Fruit fly (Drosophila melanogaster): ENCODE results near the gene Taf10b.
A peak's percentile ranks its signal among the peaks of the same experiment; 100 is the strongest.

Gene Taf10b

dm6 chr2L:2721317-2721716, 46.3 kb downstream of the Taf10b start (continued):
- 0 out of 2 replicates have a peak, but pooled peaks have one; percentile 18 for TF ChIP-seq CG6689 (GFP tag; IDR thresholded peaks at IDR 0.05)
- peak; percentile 0 for TF ChIP-seq CG12391 (tag; optimal IDR thresholded peaks at IDR 0.05)
- no peak for TF ChIP-seq CG2875 (GFP tag; optimal IDR thresholded peaks at IDR 0.05)
- TF ChIP-seq Tbp (GFP tag; optimal IDR thresholded peaks at IDR 0.05), result no peak
- no peak for TF ChIP-seq Fer2 (tag; optimal IDR thresholded peaks at IDR 0.05)
- TF ChIP-seq pan (optimal IDR thresholded peaks at IDR 0.05), result no peak
- no peak for TF ChIP-seq pan (GFP tag; optimal IDR thresholded peaks at IDR 0.05 in 1 of 2, IDR thresholded peaks at IDR 0.05 in 1 of 2)
- TF ChIP-seq lab (GFP tag; optimal IDR thresholded peaks at IDR 0.05), result peak; percentile 59
- peak; percentile 38 for TF ChIP-seq CG2678 (tag; optimal IDR thresholded peaks at IDR 0.05)
- peak; percentile 51; the same call in 1 of the 2 replicates for TF ChIP-seq sisA (GFP tag; IDR thresholded peaks at IDR 0.05)
- no peak for TF ChIP-seq H15 (GFP tag; IDR thresholded peaks at IDR 0.05)
- 0 out of 3 replicates have a peak, but pooled peaks have one; percentile 12 for TF ChIP-seq C15 (GFP tag; IDR thresholded peaks at IDR 0.05)
- TF ChIP-seq gfzf (GFP tag; optimal IDR thresholded peaks at IDR 0.05), result no peak
- TF ChIP-seq toy (GFP tag; IDR thresholded peaks at IDR 0.05), result no peak
- no peak for TF ChIP-seq Oli (tag; optimal IDR thresholded peaks at IDR 0.05)
- TF ChIP-seq CG11247 (GFP tag; IDR thresholded peaks at IDR 0.05), result peak; percentile 9; the same call in 1 of the 2 replicates
- 0 out of 2 replicates have a peak, but pooled peaks have one; percentile 34 for TF ChIP-seq ap (GFP tag; IDR thresholded peaks at IDR 0.05)
- TF ChIP-seq slbo (GFP tag; IDR thresholded peaks at IDR 0.05), result peak; percentile 52; the same call in 1 of the 2 replicates
- peak; percentile 43; the same call in 2 of the 3 replicates for TF ChIP-seq row (GFP tag; IDR thresholded peaks at IDR 0.05)
- no peak for TF ChIP-seq hth (optimal IDR thresholded peaks at IDR 0.05)
- peak; percentile 17 for TF ChIP-seq fd96Cb (tag; optimal IDR thresholded peaks at IDR 0.05)
- no peak for TF ChIP-seq Hr3 (GFP tag; optimal IDR thresholded peaks at IDR 0.05)
- TF ChIP-seq kay (GFP tag; optimal IDR thresholded peaks at IDR 0.05), result no peak
- peak; percentile 24 for TF ChIP-seq Hmr (GFP tag; optimal IDR thresholded peaks at IDR 0.05)
- TF ChIP-seq dan (GFP tag; IDR thresholded peaks at IDR 0.05), result no peak
- TF ChIP-seq Usf (GFP tag; optimal IDR thresholded peaks at IDR 0.05), result no peak
- peak; percentile 14 for TF ChIP-seq Meics (GFP tag; optimal IDR thresholded peaks at IDR 0.05)
- TF ChIP-seq Chrac-16 (GFP tag; optimal IDR thresholded peaks at IDR 0.05), result peak; percentile 20
- TF ChIP-seq CG1024 (GFP tag; IDR thresholded peaks at IDR 0.05), result 0 out of 2 replicates have a peak, but pooled peaks have one; percentile 19
- no peak for TF ChIP-seq pho (GFP tag; optimal IDR thresholded peaks at IDR 0.05)
- no peak for TF ChIP-seq CG13775 (GFP tag; optimal IDR thresholded peaks at IDR 0.05)
- TF ChIP-seq Blimp-1 (GFP tag; optimal IDR thresholded peaks at IDR 0.05), result no peak
- peak; percentile 19 for TF ChIP-seq CG11504 (tag; optimal IDR thresholded peaks at IDR 0.05)
- no peak for TF ChIP-seq jigr1 (GFP tag; IDR thresholded peaks at IDR 0.05)
- no peak for TF ChIP-seq CoRest (tag; optimal IDR thresholded peaks at IDR 0.05)
- no peak for TF ChIP-seq CG8290 (GFP tag; optimal IDR thresholded peaks at IDR 0.05)
- peak in 1 of 2 experiments; percentile 47 for TF ChIP-seq CG8290 (tag; optimal IDR thresholded peaks at IDR 0.05)
- TF ChIP-seq dysf (GFP tag; IDR thresholded peaks at IDR 0.05), result 0 out of 3 replicates have a peak, but pooled peaks have one; percentile 36
- TF ChIP-seq E2f2 (GFP tag; IDR thresholded peaks at IDR 0.05), result no peak
- TF ChIP-seq Bteb2 (GFP tag; optimal IDR thresholded peaks at IDR 0.05), result no peak
- TF ChIP-seq Ada2b (GFP tag; IDR thresholded peaks at IDR 0.05), result 0 out of 2 replicates have a peak, but pooled peaks have one; percentile 17
- TF ChIP-seq CG2199 (GFP tag; IDR thresholded peaks at IDR 0.05), result no peak
- TF ChIP-seq CG7839 (tag; optimal IDR thresholded peaks at IDR 0.05), result peak; percentile 33
- TF ChIP-seq chm (GFP tag; IDR thresholded peaks at IDR 0.05), result no peak
- TF ChIP-seq ase (GFP tag; IDR thresholded peaks at IDR 0.05), result 0 out of 3 replicates have a peak, but pooled peaks have one; percentile 21
- no peak for TF ChIP-seq CG4328 (GFP tag; optimal IDR thresholded peaks at IDR 0.05)
- TF ChIP-seq HLH3B (GFP tag; IDR thresholded peaks at IDR 0.05), result 0 out of 2 replicates have a peak, but pooled peaks have one; percentile 17
- no peak for TF ChIP-seq CG12071 (GFP tag; optimal IDR thresholded peaks at IDR 0.05)
- peak; percentile 65 for TF ChIP-seq CG18599 (GFP tag; optimal IDR thresholded peaks at IDR 0.05)
- peak; percentile 40 for TF ChIP-seq CG2120 (GFP tag; optimal IDR thresholded peaks at IDR 0.05)
- TF ChIP-seq prd (optimal IDR thresholded peaks at IDR 0.05), result no peak
- TF ChIP-seq prd (GFP tag; IDR thresholded peaks at IDR 0.05), result peak; percentile 52; the same call in 1 of the 3 replicates

Data from whole organism, embryonic.